Worm (Caenorhabditis elegans): ENCODE measurements around the gene dap-3.

The dap-3 gene

ce11 chrII:10551985-10552736 lies 28.8 kb upstream of the dap-3 start (continued):
- no peak for TF ChIP-seq hrde-1 (tag; optimal IDR thresholded peaks at IDR 0.05; ENCODE audit: borderline replicate concordance)
- TF ChIP-seq ceh-100 (GFP tag; IDR thresholded peaks at IDR 0.05): no peak
- TF ChIP-seq ztf-26 (tag; optimal IDR thresholded peaks at IDR 0.05): peak; percentile 76
- peak; percentile 18 for TF ChIP-seq ZK185.1 (tag; optimal IDR thresholded peaks at IDR 0.05; ENCODE audit: poor library complexity, severe bottlenecking)
- peak; percentile 76 for TF ChIP-seq F22D6.2 (tag; optimal IDR thresholded peaks at IDR 0.05)
- no peak for TF ChIP-seq die-1 (tag; optimal IDR thresholded peaks at IDR 0.05)
- TF ChIP-seq pbrm-1 (GFP tag; IDR thresholded peaks at IDR 0.05): peak; percentile 45; the same call in 1 of the 2 replicates
- TF ChIP-seq dpl-1 (GFP tag; optimal IDR thresholded peaks at IDR 0.05): no peak
- peak; percentile 74 for TF ChIP-seq K11D2.4 (GFP tag; IDR thresholded peaks at IDR 0.05)
- no peak for TF ChIP-seq T26A5.8 (tag; optimal IDR thresholded peaks at IDR 0.05)
- peak; percentile 71 for TF ChIP-seq zfh-2 (GFP tag; conservative IDR thresholded peaks at IDR 0.05)
- peak; percentile 21 for TF ChIP-seq ztf-3 (GFP tag; optimal IDR thresholded peaks at IDR 0.05)
- no peak for TF ChIP-seq F57A8.1 (GFP tag; optimal IDR thresholded peaks at IDR 0.05)
- peak; percentile 77 for TF ChIP-seq attf-5 (GFP tag; optimal IDR thresholded peaks at IDR 0.05)
- TF ChIP-seq F49E8.2 (tag; optimal IDR thresholded peaks at IDR 0.05; ENCODE audit: insufficient read depth): no peak
- no peak for TF ChIP-seq F57C9.4 (tag; optimal IDR thresholded peaks at IDR 0.05)
- TF ChIP-seq nhr-80 (tag; optimal IDR thresholded peaks at IDR 0.05): peak; percentile 54
- TF ChIP-seq rcor-1 (GFP tag; IDR thresholded peaks at IDR 0.05): peak; percentile 70
- TF ChIP-seq zim-3 (tag; optimal IDR thresholded peaks at IDR 0.05): no peak
- peak; percentile 64; the same call in 1 of the 2 replicates for TF ChIP-seq let-526 (GFP tag; IDR thresholded peaks at IDR 0.05)
- peak; percentile 52 for TF ChIP-seq F52B5.7 (tag; optimal IDR thresholded peaks at IDR 0.05)
- TF ChIP-seq ekl-4 (GFP tag; IDR thresholded peaks at IDR 0.05): peak; percentile 71
- no peak for TF ChIP-seq tbx-9 (tag; optimal IDR thresholded peaks at IDR 0.05; ENCODE audit: borderline replicate concordance)
- peak; percentile 67 for TF ChIP-seq madf-10 (tag; optimal IDR thresholded peaks at IDR 0.05)
- TF ChIP-seq attf-3 (GFP tag; conservative IDR thresholded peaks at IDR 0.05): no peak
- peak; percentile 80; the same call in 1 of the 2 replicates for TF ChIP-seq B0336.3 (GFP tag; IDR thresholded peaks at IDR 0.05)
- TF ChIP-seq somi-1 (GFP tag; optimal IDR thresholded peaks at IDR 0.05): peak; percentile 87
- no peak for TF ChIP-seq lag-1 (GFP tag; IDR thresholded peaks at IDR 0.05)
- TF ChIP-seq atf-7 (tag; optimal IDR thresholded peaks at IDR 0.05): peak; percentile 87
- TF ChIP-seq tbp1 (GFP tag; optimal IDR thresholded peaks at IDR 0.05): peak; percentile 52

- TF ChIP-seq Y53G8AR.9 (GFP tag; conservative IDR thresholded peaks at IDR 0.05) (no peak), F23B12.7 (tag; optimal IDR thresholded peaks at IDR 0.05; ENCODE audit: insufficient read depth) (no peak), cebp-1 (GFP tag; IDR thresholded peaks at IDR 0.05) (peak; percentile 92), cebp-1 (tag; optimal IDR thresholded peaks at IDR 0.05) (peak; percentile 97), nfyb-1 (GFP tag; IDR thresholded peaks at IDR 0.05) (peak; percentile 53; the same call in 1 of the 2 replicates), zfh-2 (GFP tag; conservative IDR thresholded peaks at IDR 0.05) (0 out of 2 replicates have a peak, but pooled peaks have one; percentile 9), let-607 (tag; optimal IDR thresholded peaks at IDR 0.05) (peak in 1 of 2 experiments; percentile 31), B0336.3 (GFP tag; IDR thresholded peaks at IDR 0.05) (peak; percentile 22; the same call in 1 of the 2 replicates), nfya-2 (GFP tag; IDR thresholded peaks at IDR 0.05) (no peak), K11D2.4 (GFP tag; IDR thresholded peaks at IDR 0.05) (0 out of 2 replicates have a peak, but pooled peaks have one; percentile 8), nhr-179 (tag; optimal IDR thresholded peaks at IDR 0.05) (no peak), D2030.7 (GFP tag; IDR thresholded peaks at IDR 0.05) (no peak), ceh-40 (GFP tag; IDR thresholded peaks at IDR 0.05) (no peak), unc-130 (GFP tag; optimal IDR thresholded peaks at IDR 0.05) (no peak), ekl-4 (GFP tag; IDR thresholded peaks at IDR 0.05) (peak; percentile 26; the same call in 1 of the 2 replicates), zim-3 (tag; optimal IDR thresholded peaks at IDR 0.05) (no peak), snpc-1.1 (tag; optimal IDR thresholded peaks at IDR 0.05; ENCODE audit: insufficient read depth) (no peak), C17E4.6 (GFP tag; IDR thresholded peaks at IDR 0.05) (no peak), Y56A3A.18 (GFP tag; IDR thresholded peaks at IDR 0.05) (peak; percentile 7; the same call in 1 of the 2 replicates), C06A6.2 (GFP tag; conservative IDR thresholded peaks at IDR 0.05) (no peak)
Measured at ce11 chrII:10553377-10554045, 27.4 kb upstream of the dap-3 start.
